Fruit fly (Drosophila melanogaster): ENCODE results near the gene Mlc-c.

DNA sequence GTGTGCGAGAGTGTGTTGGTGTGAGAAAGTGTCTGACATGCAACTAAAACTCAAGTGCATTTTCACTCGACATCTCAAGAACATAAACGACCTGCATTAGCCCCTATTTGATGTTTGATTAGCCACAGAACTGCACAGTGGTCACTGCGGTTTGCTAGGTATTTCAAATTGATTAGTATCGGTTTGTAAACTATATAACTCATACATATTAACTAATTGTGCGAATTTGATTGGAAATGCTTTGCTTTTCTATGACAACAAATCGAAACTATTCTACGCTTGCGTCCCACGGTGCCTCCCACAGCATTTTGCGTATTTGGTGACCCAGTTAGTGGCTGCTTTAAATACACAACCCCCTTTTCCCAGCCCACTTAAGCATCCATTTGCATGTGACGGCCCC is 12.4 kb upstream of the Mlc-c start:
- TF ChIP-seq h (optimal IDR thresholded peaks at IDR 0.05), result no peak
- TF ChIP-seq Myc (optimal IDR thresholded peaks at IDR 0.05), result no peak
- TF ChIP-seq ttk (optimal IDR thresholded peaks at IDR 0.05), result no peak
- no peak for TF ChIP-seq insv (optimal IDR thresholded peaks at IDR 0.05)
